Worm (Caenorhabditis elegans) whole organism, young adult: Measurements from ENCODE around the gene noca-2.
"Not testable (repeated sequence)": the region's sequence is repeated elsewhere in the genome, so short reads cannot be mapped to it uniquely, and the experiment has no call there.

Source experiments
- B0035.1 ChIP-seq: sonication (generic microtip); optimal IDR thresholded peaks from 2 replicates; lab custom pipeline; 2016; ENCODE audit warnings: missing genetic modification characterization, mild to moderate bottlenecking, missing compliant biosample characterization, missing genotype, missing genetic modification reagents
- B0261.1 ChIP-seq: sonication (generic microtip); optimal IDR thresholded peaks from 2 replicates; lab custom pipeline; 2016; ENCODE audit warnings: mild to moderate bottlenecking, missing genetic modification characterization, moderate library complexity, missing compliant biosample characterization
- B0336.3 ChIP-seq: fragments of 200-800 bp; sonication (Bioruptor generic); IDR thresholded peaks from 2 replicates; pipeline ENCODE4 v1.3.6; 2022; ENCODE audit warnings: missing genetic modification characterization, missing compliant biosample characterization
- F10E7.11 ChIP-seq: sonication (generic microtip); optimal IDR thresholded peaks from 2 replicates; lab custom pipeline; 2017; ENCODE audit warnings: mild to moderate bottlenecking, missing genetic modification characterization, moderate library complexity, missing compliant biosample characterization
- F33H1.4 ChIP-seq: fragments of 200-800 bp; sonication (Bioruptor generic); IDR thresholded peaks from 2 replicates; pipeline ENCODE4 v1.3.6; 2022; ENCODE audit warnings: missing genetic modification reagents, missing genetic modification characterization, missing compliant biosample characterization
- F52B5.7 ChIP-seq: sonication (generic microtip); optimal IDR thresholded peaks from 2 replicates; lab custom pipeline; 2016; ENCODE audit warnings: mild to moderate bottlenecking, missing genetic modification characterization, missing compliant biosample characterization
- F57A8.1 ChIP-seq: fragments of 200-800 bp; sonication (Bioruptor generic); optimal IDR thresholded peaks from 2 replicates; lab custom pipeline; 2018; ENCODE audit warnings: mild to moderate bottlenecking, missing genetic modification characterization, moderate library complexity, missing compliant biosample characterization
- F57C9.4 ChIP-seq: sonication (generic microtip); optimal IDR thresholded peaks from 2 replicates; lab custom pipeline; 2017; ENCODE audit warnings: mild to moderate bottlenecking, missing genetic modification characterization, missing compliant biosample characterization
- K11D2.4 ChIP-seq: fragments of 200-800 bp; sonication (Bioruptor generic); IDR thresholded peaks from 2 replicates; pipeline ENCODE4 v1.3.6; 2022; ENCODE audit warnings: missing genetic modification reagents, missing genetic modification characterization, missing compliant biosample characterization
- K12H6.12 ChIP-seq: fragments of 200-800 bp; sonication (Bioruptor generic); optimal IDR thresholded peaks from 2 replicates; lab custom pipeline; 2018; ENCODE audit warnings: mild to moderate bottlenecking, missing genetic modification characterization, missing compliant biosample characterization
- Y56A3A.18 ChIP-seq: fragments of 200-800 bp; sonication (Bioruptor generic); IDR thresholded peaks from 2 replicates; pipeline ENCODE4 v1.3.6; 2022; ENCODE audit warnings: missing genetic modification reagents, missing genetic modification characterization, missing compliant biosample characterization
- Y79H2A.3 ChIP-seq: fragments of 200-800 bp; sonication (Bioruptor generic); conservative IDR thresholded peaks from 2 replicates; pipeline ENCODE4 v1.3.6; 2022; ENCODE audit warnings: missing genetic modification reagents, missing genetic modification characterization, missing compliant biosample characterization
- akir-1 ChIP-seq: fragments of 200-800 bp; sonication (Bioruptor generic); optimal IDR thresholded peaks from 2 replicates; lab custom pipeline; 2018; ENCODE audit warnings: mild to moderate bottlenecking, missing genetic modification characterization, moderate library complexity, missing compliant biosample characterization
- aptf-3 ChIP-seq: fragments of 200-800 bp; sonication (Bioruptor generic); IDR thresholded peaks from 2 replicates; pipeline ENCODE4 v1.3.6; 2022; ENCODE audit warnings: missing genetic modification characterization, missing compliant biosample characterization
- atf-7 ChIP-seq: sonication (generic microtip); optimal IDR thresholded peaks from 2 replicates; lab custom pipeline; 2017; ENCODE audit warnings: mild to moderate bottlenecking, missing genetic modification characterization, missing compliant biosample characterization
- athp-1 ChIP-seq: sonication (generic microtip); optimal IDR thresholded peaks from 2 replicates; lab custom pipeline; 2017; ENCODE audit warnings: mild to moderate bottlenecking, missing genetic modification characterization, missing compliant biosample characterization
- attf-5 ChIP-seq: fragments of 200-800 bp; sonication (Bioruptor generic); optimal IDR thresholded peaks from 2 replicates; lab custom pipeline; 2018; ENCODE audit warnings: mild to moderate bottlenecking, missing genetic modification characterization, missing compliant biosample characterization
- cebp-1 ChIP-seq, 2 experiments: fragments of 200-800 bp in 1 of 2; sonication (Bioruptor generic) in 1 of 2; sonication (generic microtip) in 1 of 2; IDR thresholded peaks in 1 of 2; optimal IDR thresholded peaks in 1 of 2; 2 replicates each; pipeline versions ENCODE4 v1.3.6 to Lab custom; 2017 to 2022; ENCODE audit warnings: missing compliant biosample characterization in 2 of 2, missing genetic modification characterization in 2 of 2, mild to moderate bottlenecking in 1 of 2, missing genetic modification reagents in 1 of 2, moderate library complexity in 1 of 2
- ceh-100 ChIP-seq: fragments of 200-800 bp; sonication (Bioruptor generic); IDR thresholded peaks from 2 replicates; pipeline ENCODE4 v1.3.6; 2022; ENCODE audit warnings: missing genetic modification reagents, missing genetic modification characterization, missing compliant biosample characterization
- ceh-27 ChIP-seq: fragments of 200-800 bp; sonication (Bioruptor generic); optimal IDR thresholded peaks from 2 replicates; lab custom pipeline; 2018; ENCODE audit warnings: mild to moderate bottlenecking, missing genetic modification characterization, moderate library complexity, missing compliant biosample characterization
- ceh-91 ChIP-seq: fragments of 200-800 bp; sonication (Bioruptor generic); IDR thresholded peaks from 2 replicates; pipeline ENCODE4 v1.3.6; 2022; ENCODE audit warnings: missing genetic modification reagents, missing genetic modification characterization, missing compliant biosample characterization
- chd-7 ChIP-seq: sonication (generic microtip); optimal IDR thresholded peaks from 2 replicates; lab custom pipeline; 2016; ENCODE audit warnings: mild to moderate bottlenecking, missing genetic modification characterization, moderate library complexity, missing compliant biosample characterization
- dox-1 ChIP-seq: fragments of 200-800 bp; sonication (Bioruptor generic); IDR thresholded peaks from 2 replicates; pipeline ENCODE4 v1.3.6; 2022; ENCODE audit warnings: missing genetic modification reagents, missing genetic modification characterization, missing compliant biosample characterization
- egl-44 ChIP-seq: fragments of 200-800 bp; sonication (Bioruptor generic); IDR thresholded peaks from 2 replicates; pipeline ENCODE4 v1.3.6; 2022; ENCODE audit warnings: missing genetic modification reagents, missing genetic modification characterization, missing compliant biosample characterization
- egrh-3 ChIP-seq: fragments of 200-800 bp; sonication (Bioruptor generic); IDR thresholded peaks from 2 replicates; pipeline ENCODE4 v1.3.6; 2022; ENCODE audit warnings: missing genetic modification reagents, missing genetic modification characterization, missing compliant biosample characterization
- ekl-4 ChIP-seq: fragments of 200-800 bp; sonication (Bioruptor generic); IDR thresholded peaks from 2 replicates; pipeline ENCODE4 v1.3.6; 2022; ENCODE audit warnings: missing genetic modification reagents, missing genetic modification characterization, missing compliant biosample characterization
- fkh-3 ChIP-seq: sonication (generic microtip); optimal IDR thresholded peaks from 2 replicates; lab custom pipeline; 2016; ENCODE audit warnings: mild to moderate bottlenecking, missing genetic modification characterization, missing compliant biosample characterization
- gei-17 ChIP-seq: fragments of 200-800 bp; sonication (Bioruptor generic); optimal IDR thresholded peaks from 2 replicates; lab custom pipeline; 2018; ENCODE audit warnings: mild to moderate bottlenecking, missing genetic modification characterization, missing compliant biosample characterization
- hlh-26 ChIP-seq: fragments of 200-800 bp; sonication (Bioruptor generic); conservative IDR thresholded peaks from 2 replicates; pipeline ENCODE4 v1.3.6; 2022; ENCODE audit warnings: missing genetic modification reagents, missing genetic modification characterization, missing compliant biosample characterization
- hmg-1.2 ChIP-seq: fragments of 200-800 bp; sonication (Bioruptor generic); IDR thresholded peaks from 2 replicates; pipeline ENCODE4 v1.3.6; 2022; ENCODE audit warnings: missing genetic modification reagents, missing genetic modification characterization, missing compliant biosample characterization
- let-607 ChIP-seq, 2 experiments: fragments of 200-800 bp in 1 of 2; sonication (Bioruptor generic) in 1 of 2; sonication (generic microtip) in 1 of 2; optimal IDR thresholded peaks; 2 replicates each; lab custom pipeline; 2016 to 2018; ENCODE audit warnings: mild to moderate bottlenecking in 2 of 2, missing compliant biosample characterization in 2 of 2, missing genetic modification characterization in 2 of 2, moderate library complexity in 2 of 2, missing genotype in 1 of 2
- lin-40 ChIP-seq: sonication (generic microtip); optimal IDR thresholded peaks from 2 replicates; lab custom pipeline; 2016; ENCODE audit warnings: missing genetic modification characterization, mild to moderate bottlenecking, missing compliant biosample characterization, missing genotype, missing genetic modification reagents
- lir-1 ChIP-seq: fragments of 200-800 bp; sonication (Bioruptor generic); conservative IDR thresholded peaks from 2 replicates; pipeline ENCODE4 v1.3.6; 2022; ENCODE audit warnings: missing genetic modification reagents, missing genetic modification characterization, missing compliant biosample characterization
- mcd-1 ChIP-seq: fragments of 200-800 bp; sonication (Bioruptor generic); IDR thresholded peaks from 2 replicates; pipeline ENCODE4 v1.3.6; 2022; ENCODE audit warnings: missing genetic modification reagents, missing genetic modification characterization, missing compliant biosample characterization
- nhr-90 ChIP-seq: sonication (generic microtip); optimal IDR thresholded peaks from 2 replicates; lab custom pipeline; 2016; ENCODE audit warnings: missing genotype, mild to moderate bottlenecking, missing genetic modification characterization, missing compliant biosample characterization
- pbrm-1 ChIP-seq: fragments of 200-800 bp; sonication (Bioruptor generic); IDR thresholded peaks from 2 replicates; pipeline ENCODE4 v1.3.6; 2022; ENCODE audit warnings: missing genetic modification reagents, missing genetic modification characterization, missing compliant biosample characterization
- repo-1 ChIP-seq: sonication (generic microtip); optimal IDR thresholded peaks from 2 replicates; lab custom pipeline; 2017; ENCODE audit warnings: mild to moderate bottlenecking, missing genetic modification characterization, missing compliant biosample characterization
- sdz-38 ChIP-seq: sonication (generic microtip); optimal IDR thresholded peaks from 2 replicates; lab custom pipeline; 2016; ENCODE audit warnings: missing genotype, missing genetic modification characterization, missing compliant biosample characterization
- snpc-4 ChIP-seq, 5 experiments: fragments of 150-350 bp in 1 of 5; sonication (generic microtip) in 4 of 5; optimal IDR thresholded peaks; 2 replicates each; lab custom pipeline; 2014 to 2018; ENCODE audit warnings: missing genetic modification characterization in 5 of 5, missing biosample characterization in 3 of 5, antibody characterized with exemption in 2 of 5, mild to moderate bottlenecking in 2 of 5, missing compliant biosample characterization in 2 of 5, missing genotype in 2 of 5, moderate library complexity in 2 of 5, missing genetic modification reagents in 1 of 5
- somi-1 ChIP-seq: fragments of 200-800 bp; sonication (Bioruptor generic); optimal IDR thresholded peaks from 2 replicates; lab custom pipeline; 2018; ENCODE audit warnings: mild to moderate bottlenecking, missing genetic modification characterization, missing compliant biosample characterization
- tbp1 ChIP-seq: fragments of 200-800 bp; sonication (Bioruptor generic); optimal IDR thresholded peaks from 2 replicates; lab custom pipeline; 2018; ENCODE audit warnings: mild to moderate bottlenecking, missing genetic modification characterization, missing compliant biosample characterization
- tlf-1 ChIP-seq: fragments of 200-800 bp; sonication (Bioruptor generic); optimal IDR thresholded peaks from 2 replicates; lab custom pipeline; 2018; ENCODE audit warnings: mild to moderate bottlenecking, missing genetic modification characterization, missing compliant biosample characterization
- zfh-2 ChIP-seq: fragments of 200-800 bp; sonication (Bioruptor generic); conservative IDR thresholded peaks from 2 replicates; pipeline ENCODE4 v1.3.6; 2022; ENCODE audit warnings: missing genetic modification reagents, missing genetic modification characterization, missing compliant biosample characterization
- ztf-18 ChIP-seq: sonication (generic microtip); optimal IDR thresholded peaks from 2 replicates; lab custom pipeline; 2016; ENCODE audit warnings: missing genotype, mild to moderate bottlenecking, missing genetic modification characterization, missing compliant biosample characterization
- ztf-26 ChIP-seq: sonication (generic microtip); optimal IDR thresholded peaks from 2 replicates; lab custom pipeline; 2017; ENCODE audit warnings: missing genetic modification characterization, missing compliant biosample characterization
- ztf-3 ChIP-seq: fragments of 200-800 bp; sonication (Bioruptor generic); optimal IDR thresholded peaks from 2 replicates; lab custom pipeline; 2018; ENCODE audit warnings: mild to moderate bottlenecking, missing genetic modification characterization, missing compliant biosample characterization

noca-2 gene

DNA sequence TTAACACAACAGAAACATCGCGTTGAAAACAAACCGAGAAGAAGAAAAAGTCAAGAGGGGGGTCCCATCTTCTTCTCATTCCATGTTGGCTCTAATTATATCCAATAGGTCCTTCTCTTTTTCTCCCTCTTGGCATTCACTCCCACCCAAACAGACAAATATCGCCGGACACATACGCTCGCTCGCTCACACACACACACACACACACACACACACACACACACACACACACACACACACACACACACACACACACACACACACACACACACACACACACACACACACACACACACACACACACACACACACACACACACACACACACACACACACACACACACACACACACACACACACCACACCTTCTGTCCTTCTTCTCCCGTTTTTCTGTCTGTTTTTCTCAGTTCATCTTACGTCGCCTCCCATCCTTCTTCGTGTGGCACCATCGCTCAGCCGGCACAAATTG lies 23.1 kb upstream of the noca-2 start, which contains the start of gene sto-4:
Gene sto-4 (plus strand): TSS at position 360 of the 469 bp plus-strand sequence.
- TF ChIP-seq somi-1 (GFP tag; lab: Kevin White, UChicago) = peak; percentile 90
- TF ChIP-seq K12H6.12 (tag; lab: Kevin White, UChicago) = peak; percentile 98
- TF ChIP-seq lin-40 (tag; lab: Kevin White, UChicago) = peak; percentile 77
- TF ChIP-seq tlf-1 (GFP tag; lab: Kevin White, UChicago) = peak; percentile 57
- peak; percentile 63 for TF ChIP-seq athp-1
- TF ChIP-seq B0336.3 (GFP tag; lab: Robert Waterston, UW) = peak; percentile 74
- TF ChIP-seq cebp-1 (GFP tag; IDR thresholded peaks at IDR 0.05; lab: Robert Waterston, UW); snpc-4 (GFP tag; optimal IDR thresholded peaks at IDR 0.05; lab: Kevin White, UChicago): not testable (repeated sequence)
- peak; percentile 86 for TF ChIP-seq cebp-1 (tag; optimal IDR thresholded peaks at IDR 0.05; lab: Kevin White, UChicago)
- peak; percentile 64 for TF ChIP-seq tbp1 (GFP tag; lab: Kevin White, UChicago)
- peak; percentile 96 for TF ChIP-seq chd-7
- peak; percentile 64 for TF ChIP-seq repo-1 (tag; lab: Kevin White, UChicago)
- TF ChIP-seq lir-1 = peak; percentile 97
- peak; percentile 20 for TF ChIP-seq B0035.1 (tag; lab: Kevin White, UChicago)
- TF ChIP-seq egl-44 (GFP tag; lab: Robert Waterston, UW) = 0 out of 2 replicates have a peak, but pooled peaks have one; percentile 50
- peak; percentile 84 for TF ChIP-seq zfh-2 (GFP tag; lab: Robert Waterston, UW)
- TF ChIP-seq gei-17 (GFP tag; lab: Kevin White, UChicago) = peak; percentile 56
- TF ChIP-seq mcd-1 (GFP tag; lab: Robert Waterston, UW) = peak; percentile 37; the same call in 1 of the 2 replicates
- peak; percentile 64 for TF ChIP-seq F10E7.11 (tag; lab: Kevin White, UChicago)
- peak in 2 of 4 experiments; percentile 19 to 36 for TF ChIP-seq snpc-4 (tag; optimal IDR thresholded peaks at IDR 0.05; lab: Kevin White, UChicago)
- TF ChIP-seq ceh-27 (GFP tag; lab: Kevin White, UChicago) = peak; percentile 96
- peak; percentile 67 for TF ChIP-seq attf-5 (GFP tag; lab: Kevin White, UChicago)
- TF ChIP-seq fkh-3 = peak; percentile 34
- TF ChIP-seq ztf-18 = peak; percentile 24
- peak; percentile 54 for TF ChIP-seq atf-7 (tag; lab: Kevin White, UChicago)
- peak; percentile 29 for TF ChIP-seq B0261.1 (tag; lab: Kevin White, UChicago)
- peak; percentile 91 for TF ChIP-seq ztf-26 (tag; lab: Kevin White, UChicago)
- peak in 1 of 2 experiments; percentile 61 for TF ChIP-seq let-607 (tag; optimal IDR thresholded peaks at IDR 0.05; lab: Kevin White, UChicago)
- peak; percentile 60 for TF ChIP-seq F52B5.7 (tag; lab: Kevin White, UChicago)
- peak; percentile 56 for TF ChIP-seq akir-1 (GFP tag; lab: Kevin White, UChicago)
- TF ChIP-seq K11D2.4 (GFP tag; lab: Robert Waterston, UW) = peak; percentile 53; the same call in 1 of the 2 replicates
- TF ChIP-seq hmg-1.2 (GFP tag; lab: Robert Waterston, UW) = peak; percentile 71
- peak; percentile 89 for TF ChIP-seq egrh-3 (GFP tag; lab: Robert Waterston, UW)
- TF ChIP-seq dox-1 (GFP tag; lab: Robert Waterston, UW) = peak; percentile 85; the same call in 1 of the 2 replicates
- peak; percentile 100 for TF ChIP-seq ztf-3 (GFP tag; lab: Kevin White, UChicago)

DNA sequence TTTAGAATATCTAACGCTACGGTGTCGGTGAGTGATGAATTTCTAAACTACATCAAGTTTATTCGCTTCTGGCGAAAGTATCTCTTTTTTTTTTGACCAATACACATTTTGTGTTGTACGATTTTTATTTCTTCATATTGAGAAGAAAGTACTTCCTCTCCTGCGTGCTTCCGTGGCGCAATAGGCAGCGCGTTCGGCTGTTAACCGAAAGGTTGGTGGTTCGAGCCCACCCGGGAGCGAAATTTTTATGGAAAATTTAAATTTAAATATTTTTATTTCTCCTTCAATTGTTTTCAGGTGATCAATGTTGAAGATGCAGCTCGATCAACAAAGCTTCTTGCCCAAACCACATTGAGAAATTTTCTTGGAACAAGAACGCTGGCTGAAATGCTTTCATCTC lies 21.4 kb upstream of the noca-2 start:
- TF ChIP-seq B0261.1 (tag; lab: Kevin White, UChicago) (peak; percentile 72), F57A8.1 (GFP tag; lab: Kevin White, UChicago) (no peak), F57C9.4 (no peak), ceh-91 (GFP tag; lab: Robert Waterston, UW) (no peak), ceh-100 (GFP tag; lab: Robert Waterston, UW) (no peak), attf-5 (GFP tag; lab: Kevin White, UChicago) (peak; percentile 45), aptf-3 (GFP tag; lab: Robert Waterston, UW) (no peak), repo-1 (tag; lab: Kevin White, UChicago) (peak; percentile 44), ekl-4 (GFP tag; lab: Robert Waterston, UW) (no peak), hlh-26 (GFP tag; lab: Robert Waterston, UW) (no peak), ztf-18 (peak; percentile 56), nhr-90 (tag; lab: Kevin White, UChicago) (peak; percentile 66), sdz-38 (tag; lab: Kevin White, UChicago) (no peak), pbrm-1 (GFP tag; lab: Robert Waterston, UW) (peak; percentile 70), Y56A3A.18 (peak; percentile 63; the same call in 1 of the 2 replicates), ztf-3 (GFP tag; lab: Kevin White, UChicago) (no peak), F33H1.4 (GFP tag; lab: Robert Waterston, UW) (no peak), Y79H2A.3 (GFP tag; lab: Robert Waterston, UW) (no peak)
